Worm (Caenorhabditis elegans) whole organism, early embryonic: ENCODE results near the gene srab-23.

Source experiments
- B0310.2 ChIP-seq: sonication (generic microtip); optimal IDR thresholded peaks from 2 replicates; lab custom pipeline; 2016; ENCODE audit warnings: mild to moderate bottlenecking, missing genetic modification characterization, missing compliant biosample characterization
- F13C5.2 ChIP-seq: sonication (generic microtip); optimal IDR thresholded peaks from 2 replicates; lab custom pipeline; 2017; ENCODE audit warnings: mild to moderate bottlenecking, missing genetic modification characterization, inconsistent platforms, missing compliant biosample characterization
- aly-1 ChIP-seq: sonication (generic microtip); optimal IDR thresholded peaks from 2 replicates; lab custom pipeline; 2016; ENCODE audit warnings: missing genetic modification characterization, missing compliant biosample characterization
- ama-1 ChIP-seq: fragments of 150-350 bp; optimal IDR thresholded peaks from 2 replicates; lab custom pipeline; 2014
- ceh-13 ChIP-seq: fragments of 200-800 bp; sonication (Bioruptor generic); optimal IDR thresholded peaks from 2 replicates; lab custom pipeline; 2018; ENCODE audit warnings: mild to moderate bottlenecking, missing genetic modification characterization, missing compliant biosample characterization
- ceh-36 ChIP-seq: sonication (generic microtip); optimal IDR thresholded peaks from 2 replicates; lab custom pipeline; 2016; ENCODE audit warnings: missing genetic modification characterization, inconsistent platforms, missing compliant biosample characterization
- ets-7 ChIP-seq: sonication (generic microtip); optimal IDR thresholded peaks from 2 replicates; lab custom pipeline; 2016; ENCODE audit warnings: missing genotype, missing genetic modification characterization, missing compliant biosample characterization
- flt-1 ChIP-seq: fragments of 200-800 bp; sonication (Bioruptor generic); IDR thresholded peaks from 2 replicates; pipeline ENCODE4 v1.3.6; 2022; ENCODE audit warnings: missing genetic modification characterization, missing compliant biosample characterization
- hmbx-1 ChIP-seq: sonication (generic microtip); optimal IDR thresholded peaks from 2 replicates; lab custom pipeline; 2016; ENCODE audit warnings: mild to moderate bottlenecking, missing genetic modification characterization, missing compliant biosample characterization
- hmg-4 ChIP-seq: fragments of 200-800 bp; sonication (Bioruptor generic); optimal IDR thresholded peaks from 2 replicates; lab custom pipeline; 2018; ENCODE audit warnings: mild to moderate bottlenecking, missing genetic modification characterization, missing compliant biosample characterization
- hnd-1 ChIP-seq: sonication (generic microtip); optimal IDR thresholded peaks from 2 replicates; lab custom pipeline; 2016; ENCODE audit warnings: missing genetic modification characterization, missing compliant biosample characterization
- pes-1 ChIP-seq: fragments of 200-800 bp; sonication (Bioruptor generic); IDR thresholded peaks from 2 replicates; pipeline ENCODE4 v1.3.6; 2022; ENCODE audit warnings: missing genetic modification reagents, missing genetic modification characterization, missing compliant biosample characterization
- scrt-1 ChIP-seq: fragments of 200-800 bp; sonication (Bioruptor generic); IDR thresholded peaks from 2 replicates; pipeline ENCODE4 v1.3.6; 2022; ENCODE audit warnings: missing genetic modification characterization, missing compliant biosample characterization
- sea-1 ChIP-seq: fragments of 200-800 bp; sonication (Bioruptor generic); conservative IDR thresholded peaks from 2 replicates; pipeline ENCODE4 v1.3.6; 2022; ENCODE audit warnings: missing genetic modification characterization, missing compliant biosample characterization
- tbx-11 ChIP-seq: fragments of 200-800 bp; sonication (Bioruptor generic); IDR thresholded peaks from 2 replicates; pipeline ENCODE4 v1.3.6; 2022; ENCODE audit warnings: missing genetic modification characterization, missing compliant biosample characterization
- tbx-37 ChIP-seq: fragments of 200-800 bp; sonication (Bioruptor generic); conservative IDR thresholded peaks from 2 replicates; pipeline ENCODE4 v1.3.6; 2022; ENCODE audit warnings: missing genetic modification reagents, missing genetic modification characterization, missing compliant biosample characterization
- tra-4 ChIP-seq: sonication (generic microtip); optimal IDR thresholded peaks from 2 replicates; lab custom pipeline; 2017; ENCODE audit warnings: missing genetic modification characterization, missing compliant biosample characterization

Gene srab-23

DNA sequence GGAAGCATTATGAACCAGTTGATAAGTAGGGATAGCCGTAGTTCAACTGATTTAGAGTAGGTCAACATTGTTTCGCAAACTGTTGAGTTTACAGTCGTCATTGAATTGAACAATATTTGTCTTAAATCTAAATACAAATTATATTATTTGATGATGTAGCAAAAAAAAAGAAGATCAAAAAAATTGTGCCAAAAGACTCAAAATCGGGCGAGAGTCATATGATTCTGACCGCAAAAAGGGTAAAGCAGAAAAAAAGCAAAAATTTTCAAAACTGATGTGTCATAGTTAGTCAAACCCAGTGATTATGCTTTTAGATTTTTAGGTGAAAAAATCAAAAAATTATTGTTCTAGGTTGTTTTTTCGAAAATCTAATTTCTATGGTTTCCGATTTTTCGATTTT, 7.7 kb downstream of the srab-23 start, which contains the start of gene srab-13:
srab-13 (minus strand) TSS at position 101 of the 400 bp plus-strand sequence.
- TF ChIP-seq tbx-37 (no peak), F13C5.2 (tag; lab: Kevin White, UChicago) (no peak), flt-1 (no peak), ceh-36 (tag; lab: Kevin White, UChicago) (no peak), tbx-11 (no peak), hnd-1 (tag; lab: Kevin White, UChicago) (no peak), tra-4 (tag; lab: Kevin White, UChicago) (no peak), hmbx-1 (no peak), B0310.2 (tag; lab: Kevin White, UChicago) (no peak), scrt-1 (GFP tag; lab: Robert Waterston, UW) (no peak), aly-1 (no peak), ets-7 (tag; lab: Kevin White, UChicago) (no peak), sea-1 (GFP tag; lab: Robert Waterston, UW) (no peak), pes-1 (no peak)

DNA sequence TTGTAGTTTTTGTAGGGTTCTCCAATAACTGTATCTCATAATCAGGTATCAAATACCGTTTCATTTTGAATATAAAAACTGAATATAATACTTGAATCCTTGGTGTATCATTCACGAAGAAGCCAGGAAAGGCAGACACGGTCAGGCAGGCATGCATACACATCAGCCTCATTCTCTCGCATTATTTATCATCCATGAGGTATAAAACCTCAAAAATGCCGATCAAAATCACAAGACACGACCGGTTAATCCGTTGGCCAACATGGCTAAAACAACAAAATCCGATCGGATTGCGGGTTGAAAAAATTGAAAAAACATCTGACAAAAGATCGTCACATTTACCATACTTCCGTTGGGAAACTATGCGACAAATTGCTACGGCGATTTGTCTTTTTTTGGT, 13.1 kb downstream of the srab-23 start, which contains the start of gene F59A7.5:
F59A7.5 (plus strand) TSS at position 301 of the 400 bp plus-strand sequence.
- TF ChIP-seq F13C5.2 (tag; lab: Kevin White, UChicago) (no peak), hmg-4 (no peak), tbx-37 (no peak), aly-1 (no peak), ceh-13 (GFP tag; lab: Kevin White, UChicago) (no peak), flt-1 (no peak), B0310.2 (tag; lab: Kevin White, UChicago) (no peak), tbx-11 (no peak), tra-4 (tag; lab: Kevin White, UChicago) (no peak), sea-1 (GFP tag; lab: Robert Waterston, UW) (no peak), ama-1 (lab: Kevin White, UChicago) (no peak), ceh-36 (tag; lab: Kevin White, UChicago) (no peak), pes-1 (no peak)

DNA sequence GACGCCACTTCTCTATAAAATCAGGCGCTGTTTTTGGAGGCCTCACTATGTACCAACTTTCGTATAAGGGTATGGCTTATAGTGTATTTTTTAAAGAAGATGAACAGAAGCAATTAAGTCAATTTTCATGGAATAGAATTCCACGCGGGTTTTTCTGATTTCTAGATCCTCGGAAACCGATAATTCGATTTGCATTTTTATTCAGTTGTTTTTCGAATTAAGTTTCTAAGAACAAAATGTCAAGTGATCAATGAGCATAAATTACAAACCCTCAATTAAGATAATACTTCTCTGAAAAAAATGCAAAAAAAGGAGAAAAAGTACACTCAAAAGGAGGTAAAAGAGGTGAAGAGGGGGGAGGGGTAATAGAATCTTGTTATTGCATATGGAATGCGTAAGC, 14.2 kb downstream of the srab-23 start:
- TF ChIP-seq tra-4 (tag; lab: Kevin White, UChicago) = no peak
- TF ChIP-seq ceh-36 (tag; lab: Kevin White, UChicago) = no peak
- TF ChIP-seq pes-1 = no peak
- no peak for TF ChIP-seq hmg-4
- TF ChIP-seq sea-1 (GFP tag; lab: Robert Waterston, UW) = no peak

DNA sequence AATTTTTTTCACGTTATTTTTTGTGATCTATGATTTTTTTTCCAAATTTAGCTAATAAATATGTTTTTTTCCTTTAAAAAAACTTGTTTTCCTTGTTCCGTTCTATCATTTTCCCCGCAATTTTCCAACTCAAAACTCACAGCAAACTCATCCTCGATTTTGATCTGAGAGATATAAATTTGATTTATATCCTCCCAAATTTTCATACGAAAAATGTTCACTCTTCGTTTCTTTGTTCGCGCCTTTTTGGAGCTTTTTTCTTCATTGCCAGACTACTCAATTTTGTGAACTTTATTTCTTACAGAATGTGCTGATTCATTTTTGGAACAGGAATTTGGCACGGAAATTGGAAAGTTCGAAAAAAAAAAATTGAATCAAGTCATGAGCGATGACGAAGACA, 16.8 kb downstream of the srab-23 start, which contains the start of gene F59A7.14:
F59A7.14 (plus strand) TSS at position 301 of the 400 bp plus-strand sequence.
- TF ChIP-seq flt-1 = no peak
- TF ChIP-seq ets-7 (tag; lab: Kevin White, UChicago) = no peak
- TF ChIP-seq ceh-36 (tag; lab: Kevin White, UChicago) = no peak
- TF ChIP-seq aly-1 = no peak
- TF ChIP-seq ama-1 (lab: Kevin White, UChicago) = no peak
- TF ChIP-seq tra-4 (tag; lab: Kevin White, UChicago) = no peak
- TF ChIP-seq hmg-4 = no peak
- no peak for TF ChIP-seq tbx-11
- no peak for TF ChIP-seq B0310.2 (tag; lab: Kevin White, UChicago)
- TF ChIP-seq F13C5.2 (tag; lab: Kevin White, UChicago) = no peak
- TF ChIP-seq sea-1 (GFP tag; lab: Robert Waterston, UW) = no peak
- no peak for TF ChIP-seq tbx-37
- TF ChIP-seq ceh-13 (GFP tag; lab: Kevin White, UChicago) = no peak
- TF ChIP-seq pes-1 = no peak
- no peak for TF ChIP-seq scrt-1 (GFP tag; lab: Robert Waterston, UW)
- no peak for TF ChIP-seq hmbx-1
- TF ChIP-seq hnd-1 (tag; lab: Kevin White, UChicago) = no peak

DNA sequence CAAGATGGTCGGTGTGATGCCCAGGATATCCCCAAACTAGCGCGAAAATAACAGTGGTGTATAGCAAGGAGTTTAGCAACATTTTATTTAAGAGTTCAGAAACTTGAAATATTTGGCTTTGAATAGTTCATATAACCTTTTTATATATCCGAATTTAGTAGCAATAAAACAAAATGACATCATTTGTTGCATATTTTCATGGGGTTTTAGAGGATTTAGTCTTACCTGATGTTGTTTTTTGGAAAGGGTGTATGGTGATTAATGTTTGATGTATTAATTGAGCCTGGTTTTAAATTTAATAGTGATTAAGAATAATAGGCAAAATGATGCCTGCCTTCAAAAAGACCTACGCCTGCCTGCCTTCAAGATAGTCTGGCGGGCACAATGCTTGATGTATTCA, 19.0 kb downstream of the srab-23 start, which contains the start of gene F59A7.2:
F59A7.2 (minus strand) TSS at position 101 of the 400 bp plus-strand sequence.
- TF ChIP-seq F13C5.2 (tag; lab: Kevin White, UChicago) = no peak
- TF ChIP-seq sea-1 (GFP tag; lab: Robert Waterston, UW) = no peak
- no peak for TF ChIP-seq flt-1
- no peak for TF ChIP-seq ceh-36 (tag; lab: Kevin White, UChicago)
- no peak for TF ChIP-seq hmg-4
- TF ChIP-seq hmbx-1 = no peak
- TF ChIP-seq tbx-37 = no peak
- TF ChIP-seq scrt-1 (GFP tag; lab: Robert Waterston, UW) = no peak
- no peak for TF ChIP-seq ets-7 (tag; lab: Kevin White, UChicago)
- TF ChIP-seq aly-1 = no peak
- TF ChIP-seq ama-1 (lab: Kevin White, UChicago) = no peak
- no peak for TF ChIP-seq pes-1
- no peak for TF ChIP-seq hnd-1 (tag; lab: Kevin White, UChicago)
- TF ChIP-seq tbx-11 = no peak
- no peak for TF ChIP-seq ceh-13 (GFP tag; lab: Kevin White, UChicago)

DNA sequence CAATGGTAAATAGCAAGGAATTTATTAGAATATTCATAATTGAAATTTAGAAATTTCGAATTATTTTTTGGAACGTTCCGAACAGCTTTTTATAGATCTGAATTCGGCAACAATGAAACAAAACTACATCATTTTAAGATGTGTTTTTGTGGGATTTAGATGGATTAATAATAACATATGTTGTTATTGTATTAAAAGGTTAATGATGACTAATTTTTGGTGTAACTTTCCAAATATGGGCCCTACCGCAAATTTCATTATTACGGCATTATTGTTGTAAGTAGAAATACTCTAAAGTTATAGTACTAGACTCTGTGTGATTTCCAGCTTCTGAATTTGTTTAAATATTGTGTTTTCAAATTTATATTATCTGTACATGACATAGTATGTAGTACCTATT, 21.6 kb downstream of the srab-23 start, which contains the start of gene F59A7.11:
F59A7.11 (minus strand) TSS at position 101 of the 400 bp plus-strand sequence.
- TF ChIP-seq pes-1 (no peak), tbx-11 (no peak), aly-1 (no peak), ceh-13 (GFP tag; lab: Kevin White, UChicago) (no peak), ets-7 (tag; lab: Kevin White, UChicago) (no peak), ama-1 (lab: Kevin White, UChicago) (no peak), hnd-1 (tag; lab: Kevin White, UChicago) (no peak), hmbx-1 (no peak), B0310.2 (tag; lab: Kevin White, UChicago) (no peak), sea-1 (GFP tag; lab: Robert Waterston, UW) (no peak), scrt-1 (GFP tag; lab: Robert Waterston, UW) (no peak), F13C5.2 (tag; lab: Kevin White, UChicago) (no peak), tra-4 (tag; lab: Kevin White, UChicago) (no peak), tbx-37 (no peak), ceh-36 (tag; lab: Kevin White, UChicago) (no peak)

DNA sequence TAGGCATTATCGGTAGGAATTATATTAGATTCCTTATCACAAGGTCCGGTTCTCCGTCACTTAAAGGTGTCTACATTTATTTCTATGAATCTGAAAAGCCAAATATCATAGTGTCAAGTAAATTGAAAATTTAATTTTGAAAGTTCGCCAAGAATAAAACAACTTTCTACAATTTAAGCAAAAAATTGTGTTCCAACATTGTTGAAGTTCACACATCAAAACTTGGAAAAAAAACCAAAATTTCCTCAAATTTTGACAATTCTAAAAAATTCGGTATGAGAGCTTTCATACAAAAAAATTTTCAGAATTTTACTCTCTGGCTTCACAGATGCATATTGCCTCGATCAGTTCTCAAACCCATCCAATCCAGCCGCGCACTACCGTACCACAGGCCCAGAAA, 23.7 kb downstream of the srab-23 start, which contains the start of gene F59A7.7:
F59A7.7 (plus strand) TSS at position 301 of the 400 bp plus-strand sequence.
- TF ChIP-seq aly-1 (no peak), flt-1 (no peak), F13C5.2 (tag; lab: Kevin White, UChicago) (no peak), hmg-4 (no peak), tbx-37 (no peak), ceh-13 (GFP tag; lab: Kevin White, UChicago) (no peak), tbx-11 (no peak), hmbx-1 (no peak)
